Fruit fly (Drosophila melanogaster) whole organism, embryonic: ENCODE data around the gene Polr1B.

Experiments used
- Bgb ChIP-seq: fragments of 200-800 bp; sonication (Bioruptor generic); IDR thresholded peaks from 2 replicates; pipeline ENCODE4 v1.3.6; 2022; ENCODE audit warnings: missing biosample characterization, missing genetic modification characterization; ENCODE audit not compliant: partially characterized antibody
- CG10654 ChIP-seq: fragments of 200-800 bp; sonication (Bioruptor generic); optimal IDR thresholded peaks from 2 replicates; lab custom pipeline; 2016; ENCODE audit warnings: missing biosample characterization, missing genetic modification characterization
- CG10959 ChIP-seq: fragments of 200-800 bp; sonication (Bioruptor generic); IDR thresholded peaks from 2 replicates; pipeline ENCODE4 v1.3.6; 2022; ENCODE audit warnings: missing biosample characterization, missing genetic modification characterization
- CG11085 ChIP-seq: fragments of 200-800 bp; sonication (Bioruptor generic); IDR thresholded peaks from 2 replicates; pipeline ENCODE4 v1.3.6; 2022; ENCODE audit warnings: missing biosample characterization, missing genetic modification characterization
- CG12104 ChIP-seq: fragments of 200-800 bp; sonication (Bioruptor generic); optimal IDR thresholded peaks from 3 replicates; lab custom pipeline; 2016; ENCODE audit warnings: missing biosample characterization, missing genetic modification characterization
- CG1233 ChIP-seq: fragments of 200-800 bp; sonication (Bioruptor generic); optimal IDR thresholded peaks from 4 replicates; lab custom pipeline; 2018; ENCODE audit warnings: missing biosample characterization, mild to moderate bottlenecking, missing genetic modification characterization
- CG13624 ChIP-seq: fragments of 200-800 bp; sonication (Bioruptor generic); optimal IDR thresholded peaks from 2 replicates; lab custom pipeline; 2016; ENCODE audit warnings: missing biosample characterization, missing genetic modification characterization
- CG14441 ChIP-seq: fragments of 200-800 bp; sonication (Bioruptor generic); IDR thresholded peaks from 2 replicates; pipeline ENCODE4 v1.3.6; 2022; ENCODE audit warnings: missing biosample characterization, missing genetic modification characterization
- CG14667 ChIP-seq: fragments of 200-800 bp; sonication (Bioruptor generic); IDR thresholded peaks from 2 replicates; pipeline ENCODE4 v1.3.6; 2022; ENCODE audit warnings: missing biosample characterization, missing genetic modification characterization
- CG16815 ChIP-seq: fragments of 200-800 bp; sonication (Bioruptor generic); optimal IDR thresholded peaks from 3 replicates; lab custom pipeline; 2017; ENCODE audit warnings: missing biosample characterization, mild to moderate bottlenecking, missing genetic modification characterization
- CG17361 ChIP-seq: fragments of 200-800 bp; sonication (Bioruptor generic); IDR thresholded peaks from 3 replicates; pipeline ENCODE4 v1.3.6; 2022; ENCODE audit warnings: missing biosample characterization, missing genetic modification characterization
- CG18619 ChIP-seq: fragments of 200-800 bp; sonication (Bioruptor generic); optimal IDR thresholded peaks from 3 replicates; lab custom pipeline; 2017; ENCODE audit warnings: missing biosample characterization, mild to moderate bottlenecking, missing genetic modification characterization
- CG2678 ChIP-seq: fragments of 200-800 bp; sonication (Bioruptor generic); optimal IDR thresholded peaks from 3 replicates; lab custom pipeline; 2019; ENCODE audit warnings: missing biosample characterization, mild to moderate bottlenecking, missing genetic modification characterization, moderate library complexity
- CG2712 ChIP-seq: fragments of 200-800 bp; optimal IDR thresholded peaks from 3 replicates; lab custom pipeline; 2019; ENCODE audit warnings: missing biosample characterization, mild to moderate bottlenecking, missing genetic modification characterization, moderate library complexity
- CG31224 ChIP-seq: fragments of 200-800 bp; sonication (Bioruptor generic); IDR thresholded peaks from 2 replicates; pipeline ENCODE4 v1.3.6; 2022; ENCODE audit warnings: missing biosample characterization, missing genetic modification characterization
- CG32772 ChIP-seq: fragments of 200-800 bp; sonication (Bioruptor generic); IDR thresholded peaks from 2 replicates; pipeline ENCODE4 v1.3.6; 2022; ENCODE audit warnings: missing biosample characterization, missing genetic modification characterization
- CG33213 ChIP-seq: fragments of 200-800 bp; sonication (Bioruptor generic); optimal IDR thresholded peaks from 3 replicates; lab custom pipeline; 2016; ENCODE audit warnings: missing biosample characterization, missing genetic modification characterization
- CG4328 ChIP-seq: fragments of 200-800 bp; sonication (Bioruptor generic); optimal IDR thresholded peaks from 3 replicates; lab custom pipeline; 2017; ENCODE audit warnings: missing biosample characterization, missing genetic modification reagents, missing genetic modification characterization
- CG4707 ChIP-seq: fragments of 200-800 bp; sonication (Bioruptor generic); optimal IDR thresholded peaks from 2 replicates; lab custom pipeline; 2018; ENCODE audit warnings: missing biosample characterization, mild to moderate bottlenecking, missing genetic modification characterization, moderate library complexity
- CG6689 ChIP-seq: fragments of 200-800 bp; sonication (Bioruptor generic); IDR thresholded peaks from 2 replicates; pipeline ENCODE4 v1.3.6; 2022; ENCODE audit warnings: missing biosample characterization, missing genetic modification characterization
- CG7786 ChIP-seq: fragments of 200-800 bp; sonication (Bioruptor generic); optimal IDR thresholded peaks from 2 replicates; lab custom pipeline; 2016; ENCODE audit warnings: missing biosample characterization, missing genetic modification characterization
- Deaf1 ChIP-seq: fragments of 200-800 bp; optimal IDR thresholded peaks from 3 replicates; lab custom pipeline; 2019; ENCODE audit warnings: missing biosample characterization, mild to moderate bottlenecking, missing genetic modification characterization, moderate library complexity
- Dek ChIP-seq: fragments of 200-800 bp; sonication (Bioruptor generic); optimal IDR thresholded peaks from 3 replicates; lab custom pipeline; 2019; ENCODE audit warnings: missing biosample characterization, mild to moderate bottlenecking, missing genetic modification characterization, moderate library complexity
- GATAe ChIP-seq: fragments of 200-800 bp; sonication (Bioruptor generic); conservative IDR thresholded peaks from 2 replicates; pipeline ENCODE4 v1.3.6; 2022; ENCODE audit warnings: missing biosample characterization, missing genetic modification characterization
- Hmr ChIP-seq: fragments of 200-800 bp; sonication (Bioruptor generic); optimal IDR thresholded peaks from 3 replicates; lab custom pipeline; 2017; ENCODE audit warnings: mild to moderate bottlenecking, missing biosample characterization, missing genetic modification reagents, missing genetic modification characterization
- Mad ChIP-seq: fragments of 200-800 bp; sonication (Bioruptor generic); optimal IDR thresholded peaks from 2 replicates; lab custom pipeline; 2016; ENCODE audit warnings: missing biosample characterization, missing genetic modification characterization
- Mrtf ChIP-seq: fragments of 200-800 bp; sonication (Bioruptor generic); IDR thresholded peaks from 3 replicates; pipeline ENCODE4 v1.3.6; 2022; ENCODE audit warnings: missing biosample characterization, missing genetic modification characterization
- Ptx1 ChIP-seq: fragments of 200-800 bp; sonication (Bioruptor generic); IDR thresholded peaks from 2 replicates; pipeline ENCODE4 v1.3.6; 2022; ENCODE audit warnings: missing biosample characterization, missing genetic modification characterization
- TFAM ChIP-seq: fragments of 200-800 bp; sonication (Bioruptor generic); optimal IDR thresholded peaks from 2 replicates; lab custom pipeline; 2017; ENCODE audit warnings: missing biosample characterization, missing genetic modification characterization, inconsistent platforms
- al ChIP-seq: fragments of 200-800 bp; sonication (Bioruptor generic); IDR thresholded peaks from 2 replicates; pipeline ENCODE4 v1.3.6; 2022; ENCODE audit warnings: missing biosample characterization, missing genetic modification characterization
- aop ChIP-seq: fragments of 200-800 bp; sonication (Bioruptor generic); IDR thresholded peaks from 2 replicates; pipeline ENCODE4 v1.3.6; 2022; ENCODE audit warnings: missing biosample characterization, missing genetic modification characterization
- caup ChIP-seq: fragments of 200-800 bp; sonication (Bioruptor generic); optimal IDR thresholded peaks from 3 replicates; lab custom pipeline; 2017; ENCODE audit warnings: missing biosample characterization, mild to moderate bottlenecking, missing genetic modification characterization, moderate library complexity; ENCODE audit not compliant: severe bottlenecking
- chinmo ChIP-seq: fragments of 200-800 bp; sonication (Bioruptor generic); IDR thresholded peaks from 4 replicates; pipeline ENCODE4 v1.3.6; 2022; ENCODE audit warnings: missing biosample characterization, missing genetic modification characterization; ENCODE audit not compliant: partially characterized antibody
- crol ChIP-seq: fragments of 200-800 bp; sonication (Bioruptor generic); IDR thresholded peaks from 2 replicates; pipeline ENCODE4 v1.3.6; 2022; ENCODE audit warnings: missing biosample characterization, missing genetic modification characterization
- crp ChIP-seq, 2 experiments: fragments of 200-800 bp; sonication (Bioruptor generic); optimal IDR thresholded peaks; 2 replicates in 1 of 2; 3 replicates in 1 of 2; lab custom pipeline; 2017; ENCODE audit warnings: missing biosample characterization in 2 of 2, missing genetic modification characterization in 2 of 2, mild to moderate bottlenecking in 1 of 2, moderate library complexity in 1 of 2
- da ChIP-seq: fragments of 200-800 bp; sonication (Bioruptor generic); optimal IDR thresholded peaks from 2 replicates; lab custom pipeline; 2016; ENCODE audit warnings: missing biosample characterization, missing genetic modification characterization
- dimm ChIP-seq: fragments of 200-800 bp; sonication (Bioruptor generic); IDR thresholded peaks from 2 replicates; pipeline ENCODE4 v1.3.6; 2022; ENCODE audit warnings: missing biosample characterization, missing genetic modification characterization
- ewg ChIP-seq: fragments of 200-800 bp; sonication (Bioruptor generic); optimal IDR thresholded peaks from 3 replicates; lab custom pipeline; 2017; ENCODE audit warnings: mild to moderate bottlenecking, missing biosample characterization, missing genetic modification reagents, missing genetic modification characterization
- exex ChIP-seq: fragments of 200-800 bp; sonication (Bioruptor generic); optimal IDR thresholded peaks from 4 replicates; lab custom pipeline; 2018; ENCODE audit warnings: missing biosample characterization, mild to moderate bottlenecking, missing genetic modification characterization, moderate library complexity
- gfzf ChIP-seq: fragments of 200-800 bp; sonication (Bioruptor generic); optimal IDR thresholded peaks from 2 replicates; lab custom pipeline; 2016; ENCODE audit warnings: missing biosample characterization, mild to moderate bottlenecking, missing genetic modification characterization, moderate library complexity
- grn ChIP-seq: fragments of 200-800 bp; sonication (Bioruptor generic); optimal IDR thresholded peaks from 3 replicates; lab custom pipeline; 2017; ENCODE audit warnings: missing biosample characterization, missing genetic modification characterization
- her ChIP-seq: fragments of 200-800 bp; sonication (Bioruptor generic); optimal IDR thresholded peaks from 2 replicates; lab custom pipeline; 2016; ENCODE audit warnings: missing biosample characterization, missing genetic modification characterization
- jumu ChIP-seq: fragments of 200-800 bp; sonication (Bioruptor generic); optimal IDR thresholded peaks from 3 replicates; lab custom pipeline; 2016; ENCODE audit warnings: missing biosample characterization, missing genetic modification characterization
- lilli ChIP-seq: fragments of 200-800 bp; sonication (Bioruptor generic); optimal IDR thresholded peaks from 3 replicates; lab custom pipeline; 2016; ENCODE audit warnings: missing biosample characterization, missing genetic modification characterization
- lov ChIP-seq, 2 experiments: fragments of 200-800 bp in 1 of 2; fragments of >200 bp in 1 of 2; sonication (Bioruptor generic) in 1 of 2; IDR thresholded peaks in 1 of 2; optimal IDR thresholded peaks in 1 of 2; 2 replicates in 1 of 2; 3 replicates in 1 of 2; pipeline versions ENCODE4 v1.3.6 to Lab custom; 2017 to 2022; ENCODE audit warnings: missing biosample characterization in 1 of 2, missing genetic modification characterization in 1 of 2
- sd ChIP-seq: fragments of 200-800 bp; sonication (Bioruptor generic); optimal IDR thresholded peaks from 3 replicates; lab custom pipeline; 2018; ENCODE audit warnings: missing biosample characterization, mild to moderate bottlenecking, missing genetic modification characterization, moderate library complexity
- sens-2 ChIP-seq: fragments of 200-800 bp; sonication (Bioruptor generic); IDR thresholded peaks from 2 replicates; pipeline ENCODE4 v1.3.6; 2022; ENCODE audit warnings: missing biosample characterization, missing genetic modification characterization
- slbo ChIP-seq: fragments of 200-800 bp; sonication (Bioruptor generic); IDR thresholded peaks from 2 replicates; pipeline ENCODE4 v1.3.6; 2022; ENCODE audit warnings: missing biosample characterization, missing genetic modification characterization
- trh ChIP-seq: fragments of 200-800 bp; sonication (Bioruptor generic); optimal IDR thresholded peaks from 2 replicates; lab custom pipeline; 2016; ENCODE audit warnings: missing biosample characterization, missing genetic modification characterization
- tx ChIP-seq: fragments of 200-800 bp; sonication (Bioruptor generic); optimal IDR thresholded peaks from 2 replicates; lab custom pipeline; 2016; ENCODE audit warnings: missing biosample characterization, missing genetic modification characterization

Gene Polr1B

dm6 chr2L:419620-420184 is 15.6 kb downstream of the Polr1B start, which contains the start of the genes CG13690 and RpLP1:
CG13690 (minus strand) TSS chr2L:419652.
RpLP1 (plus strand) TSS chr2L:419952.
- 0 out of 2 replicates have a peak, but pooled peaks have one; percentile 25 for TF ChIP-seq sens-2 (GFP tag; lab: Robert Waterston, UW)
- TF ChIP-seq CG13624 (GFP tag; lab: Kevin White, UChicago) = peak; percentile 70
- TF ChIP-seq exex = peak; percentile 51
- TF ChIP-seq CG32772 (GFP tag; lab: Robert Waterston, UW) = no peak
- peak; percentile 61 for TF ChIP-seq sd (tag; lab: Kevin White, UChicago)
- TF ChIP-seq TFAM (GFP tag; lab: Kevin White, UChicago) = peak; percentile 70
- TF ChIP-seq CG4328 (GFP tag; lab: Kevin White, UChicago) = peak; percentile 89
- TF ChIP-seq Dek (tag; lab: Kevin White, UChicago) = peak; percentile 61
- TF ChIP-seq GATAe (GFP tag; lab: Robert Waterston, UW) = no peak
- TF ChIP-seq crp (GFP tag; optimal IDR thresholded peaks at IDR 0.05; lab: Kevin White, UChicago) = peak in 1 of 2 experiments; percentile 44
- TF ChIP-seq CG33213 = peak; percentile 87
- TF ChIP-seq Mrtf = no peak
- TF ChIP-seq trh (GFP tag; lab: Kevin White, UChicago) = peak; percentile 10
- TF ChIP-seq Bgb (GFP tag; lab: Robert Waterston, UW) = peak; percentile 25; the same call in 1 of the 2 replicates
- TF ChIP-seq ewg = peak; percentile 61
- TF ChIP-seq CG11085 = peak; percentile 45; the same call in 1 of the 2 replicates
- peak; percentile 85 for TF ChIP-seq CG17361 (GFP tag; lab: Robert Waterston, UW)
- TF ChIP-seq Hmr (GFP tag; lab: Kevin White, UChicago) = peak; percentile 95
- TF ChIP-seq CG12104 (GFP tag; lab: Kevin White, UChicago) = peak; percentile 82
- no peak for TF ChIP-seq CG10959
- peak; percentile 79 for TF ChIP-seq CG1233 (GFP tag; lab: Kevin White, UChicago)
- TF ChIP-seq dimm (GFP tag; lab: Robert Waterston, UW) = no peak
- no peak for TF ChIP-seq chinmo
- TF ChIP-seq CG2678 (tag; lab: Kevin White, UChicago) = peak; percentile 71
- TF ChIP-seq lov (optimal IDR thresholded peaks at IDR 0.05; lab: Kevin White, UChicago) = no peak
- TF ChIP-seq lov (GFP tag; IDR thresholded peaks at IDR 0.05; lab: Robert Waterston, UW) = peak; percentile 77; the same call in 2 of the 3 replicates
- TF ChIP-seq aop = no peak
- TF ChIP-seq slbo (GFP tag; lab: Robert Waterston, UW) = peak; percentile 37; the same call in 1 of the 2 replicates
- TF ChIP-seq CG14441 (GFP tag; lab: Robert Waterston, UW) = no peak
- TF ChIP-seq gfzf (GFP tag; lab: Kevin White, UChicago) = peak; percentile 97
- TF ChIP-seq caup (GFP tag; lab: Kevin White, UChicago) = peak; percentile 91
- TF ChIP-seq Mad (GFP tag; lab: Kevin White, UChicago) = peak; percentile 22
- no peak for TF ChIP-seq CG6689 (GFP tag; lab: Robert Waterston, UW)
- peak; percentile 66 for TF ChIP-seq her (GFP tag; lab: Kevin White, UChicago)
- TF ChIP-seq jumu (GFP tag; lab: Kevin White, UChicago) = peak; percentile 11
- TF ChIP-seq tx (GFP tag; lab: Kevin White, UChicago) = no peak
- no peak for TF ChIP-seq CG14667 (GFP tag; lab: Robert Waterston, UW)
- TF ChIP-seq CG10654 (GFP tag; lab: Kevin White, UChicago) = peak; percentile 15
- peak; percentile 66 for TF ChIP-seq grn (GFP tag; lab: Kevin White, UChicago)
- TF ChIP-seq Ptx1 (GFP tag; lab: Robert Waterston, UW) = no peak
- TF ChIP-seq CG16815 (GFP tag; lab: Kevin White, UChicago) = no peak
- peak; percentile 85 for TF ChIP-seq CG18619 (GFP tag; lab: Kevin White, UChicago)
- peak; percentile 32 for TF ChIP-seq da (GFP tag; lab: Kevin White, UChicago)
- TF ChIP-seq CG4707 (GFP tag; lab: Kevin White, UChicago) = peak; percentile 57
- no peak for TF ChIP-seq crol (GFP tag; lab: Robert Waterston, UW)
- peak; percentile 82 for TF ChIP-seq CG2712 (tag; lab: Kevin White, UChicago)
- peak; percentile 50 for TF ChIP-seq Deaf1 (tag; lab: Kevin White, UChicago)
- no peak for TF ChIP-seq al (GFP tag; lab: Robert Waterston, UW)
- TF ChIP-seq lilli (GFP tag; lab: Kevin White, UChicago) = peak; percentile 49
- no peak for TF ChIP-seq CG7786 (GFP tag; lab: Kevin White, UChicago)
- no peak for TF ChIP-seq CG31224 (GFP tag; lab: Robert Waterston, UW)
